Worm (Caenorhabditis elegans) whole organism, L3 larva: ENCODE data around the gene ugt-29.

Source experiments
- R02D3.7 ChIP-seq: fragments of 150-350 bp; optimal IDR thresholded peaks from 2 replicates; lab custom pipeline; 2014; ENCODE audit warnings: missing biosample characterization, missing genetic modification characterization
- ZK546.5 ChIP-seq: sonication (generic microtip); optimal IDR thresholded peaks from 2 replicates; lab custom pipeline; 2017; ENCODE audit warnings: missing biosample characterization, missing genetic modification characterization
- aly-2 ChIP-seq: fragments of 150-350 bp; optimal IDR thresholded peaks from 2 replicates; lab custom pipeline; 2014; ENCODE audit warnings: missing biosample characterization, missing genetic modification characterization
- ama-1 ChIP-seq: fragments of 150-350 bp; optimal IDR thresholded peaks from 2 replicates; lab custom pipeline; 2018
- ceh-16 ChIP-seq: sonication (generic microtip); optimal IDR thresholded peaks from 2 replicates; lab custom pipeline; 2017; ENCODE audit warnings: missing biosample characterization, missing genetic modification characterization
- ceh-28 ChIP-seq: fragments of 150-350 bp; optimal IDR thresholded peaks from 2 replicates; lab custom pipeline; 2014; ENCODE audit warnings: missing biosample characterization, missing genetic modification reagents, missing genetic modification characterization
- ceh-82 ChIP-seq: fragments of 150-350 bp; optimal IDR thresholded peaks from 2 replicates; lab custom pipeline; 2014; ENCODE audit warnings: missing biosample characterization, missing genetic modification characterization
- ceh-9 ChIP-seq: sonication (generic microtip); optimal IDR thresholded peaks from 2 replicates; lab custom pipeline; 2018; ENCODE audit warnings: missing biosample characterization, missing genetic modification characterization
- daf-12 ChIP-seq: fragments of 150-350 bp; optimal IDR thresholded peaks from 2 replicates; lab custom pipeline; 2014; ENCODE audit warnings: missing biosample characterization, missing genetic modification reagents, missing genetic modification characterization
- egl-27 ChIP-seq: sonication (generic microtip); optimal IDR thresholded peaks from 4 replicates; lab custom pipeline; 2017; ENCODE audit warnings: missing biosample characterization, missing genetic modification reagents, missing genetic modification characterization
- egl-5 ChIP-seq: fragments of 150-350 bp; optimal IDR thresholded peaks from 2 replicates; lab custom pipeline; 2017; ENCODE audit warnings: missing biosample characterization, missing genetic modification reagents, missing genetic modification characterization, inconsistent platforms
- elt-1 ChIP-seq: fragments of 150-350 bp; optimal IDR thresholded peaks from 2 replicates; lab custom pipeline; 2014; ENCODE audit warnings: missing biosample characterization, missing genetic modification characterization
- elt-2 ChIP-seq: sonication (generic microtip); optimal IDR thresholded peaks from 2 replicates; lab custom pipeline; 2016; ENCODE audit warnings: missing genetic modification reagents, mild to moderate bottlenecking, missing genetic modification characterization, missing compliant biosample characterization
- elt-3 ChIP-seq, 3 experiments: fragments of 150-350 bp in 1 of 3; sonication (generic microtip) in 2 of 3; optimal IDR thresholded peaks; 2 replicates in 2 of 3; 4 replicates in 1 of 3; lab custom pipeline; 2014 to 2017; ENCODE audit warnings: missing biosample characterization in 3 of 3, missing genetic modification characterization in 3 of 3
- eor-1 ChIP-seq, 2 experiments: fragments of 150-350 bp; optimal IDR thresholded peaks; 2 replicates each; lab custom pipeline; 2014 to 2018; ENCODE audit warnings: missing biosample characterization in 2 of 2, missing genetic modification characterization in 2 of 2
- fkh-10 ChIP-seq: sonication (generic microtip); optimal IDR thresholded peaks from 2 replicates; lab custom pipeline; 2017; ENCODE audit warnings: missing biosample characterization, missing genetic modification reagents, missing genetic modification characterization
- fkh-2 ChIP-seq: fragments of 150-350 bp; optimal IDR thresholded peaks from 2 replicates; lab custom pipeline; 2014; ENCODE audit warnings: missing biosample characterization, missing genetic modification reagents, missing genetic modification characterization
- fos-1 ChIP-seq: fragments of 150-350 bp; optimal IDR thresholded peaks from 2 replicates; lab custom pipeline; 2014; ENCODE audit warnings: missing biosample characterization, missing genetic modification characterization
- hmg-11 ChIP-seq: sonication (generic microtip); optimal IDR thresholded peaks from 2 replicates; lab custom pipeline; 2016; ENCODE audit warnings: missing genetic modification characterization, missing compliant biosample characterization
- jun-1 ChIP-seq: fragments of 150-350 bp; optimal IDR thresholded peaks from 2 replicates; lab custom pipeline; 2014; ENCODE audit warnings: missing biosample characterization, missing genetic modification reagents, missing genetic modification characterization
- lin-15B ChIP-seq: fragments of 150-350 bp; optimal IDR thresholded peaks from 2 replicates; lab custom pipeline; 2014; ENCODE audit warnings: missing biosample characterization, missing genetic modification characterization
- lin-39 ChIP-seq: fragments of 150-350 bp; optimal IDR thresholded peaks from 2 replicates; lab custom pipeline; 2018; ENCODE audit warnings: missing biosample characterization, missing genetic modification reagents, missing genetic modification characterization
- lsy-12 ChIP-seq: sonication (generic microtip); optimal IDR thresholded peaks from 2 replicates; lab custom pipeline; 2016; ENCODE audit warnings: mild to moderate bottlenecking, missing genetic modification characterization, missing compliant biosample characterization
- mdl-1 ChIP-seq: fragments of 150-350 bp; optimal IDR thresholded peaks from 2 replicates; lab custom pipeline; 2014; ENCODE audit warnings: missing biosample characterization, missing genetic modification characterization
- mml-1 ChIP-seq: fragments of 150-350 bp; sonication (generic microtip); optimal IDR thresholded peaks from 3 replicates; lab custom pipeline; 2014; ENCODE audit warnings: missing biosample characterization, missing genetic modification characterization
- nfya-1 ChIP-seq: sonication (generic microtip); optimal IDR thresholded peaks from 2 replicates; lab custom pipeline; 2017; ENCODE audit warnings: missing genetic modification characterization, mild to moderate bottlenecking, missing compliant biosample characterization, antibody characterized with exemption, moderate library complexity; ENCODE audit not compliant: insufficient read depth
- nhr-11 ChIP-seq: fragments of 150-350 bp; optimal IDR thresholded peaks from 2 replicates; lab custom pipeline; 2014; ENCODE audit warnings: missing biosample characterization, missing genetic modification characterization
- nhr-12 ChIP-seq: fragments of 150-350 bp; optimal IDR thresholded peaks from 2 replicates; lab custom pipeline; 2014; ENCODE audit warnings: missing biosample characterization, missing genetic modification characterization
- nhr-23 ChIP-seq: fragments of 150-350 bp; optimal IDR thresholded peaks from 2 replicates; lab custom pipeline; 2014; ENCODE audit warnings: missing biosample characterization, missing genetic modification reagents, missing genetic modification characterization
- nhr-237 ChIP-seq: fragments of 150-350 bp; optimal IDR thresholded peaks from 2 replicates; lab custom pipeline; 2014; ENCODE audit warnings: missing biosample characterization, missing genetic modification characterization
- nhr-25 ChIP-seq: sonication (generic microtip); optimal IDR thresholded peaks from 2 replicates; lab custom pipeline; 2017; ENCODE audit warnings: missing biosample characterization, missing genetic modification characterization
- nhr-28 ChIP-seq: fragments of 150-350 bp; optimal IDR thresholded peaks from 2 replicates; lab custom pipeline; 2014; ENCODE audit warnings: missing biosample characterization, missing genetic modification characterization
- nhr-43 ChIP-seq: sonication (generic microtip); optimal IDR thresholded peaks from 2 replicates; lab custom pipeline; 2016; ENCODE audit warnings: mild to moderate bottlenecking, missing genetic modification characterization, missing compliant biosample characterization; ENCODE audit not compliant: poor library complexity, severe bottlenecking
- nhr-67 ChIP-seq: fragments of 150-350 bp; optimal IDR thresholded peaks from 2 replicates; lab custom pipeline; 2014; ENCODE audit warnings: missing biosample characterization, missing genetic modification characterization
- nhr-76 ChIP-seq: fragments of 150-350 bp; sonication (generic microtip); optimal IDR thresholded peaks from 5 replicates; lab custom pipeline; 2014; ENCODE audit warnings: missing biosample characterization, missing genetic modification characterization
- nhr-77 ChIP-seq: fragments of 150-350 bp; optimal IDR thresholded peaks from 2 replicates; lab custom pipeline; 2014; ENCODE audit warnings: missing biosample characterization, missing genetic modification characterization
- pha-4 ChIP-seq: fragments of 150-350 bp; optimal IDR thresholded peaks from 2 replicates; lab custom pipeline; 2014; ENCODE audit warnings: missing biosample characterization, missing genetic modification reagents, missing genetic modification characterization
- pqm-1 ChIP-seq: fragments of 150-350 bp; optimal IDR thresholded peaks from 2 replicates; lab custom pipeline; 2017; ENCODE audit warnings: missing biosample characterization, missing genetic modification characterization, inconsistent platforms
- sea-2 ChIP-seq: fragments of 150-350 bp; sonication (generic microtip); optimal IDR thresholded peaks from 4 replicates; lab custom pipeline; 2014; ENCODE audit warnings: missing biosample characterization, missing genetic modification reagents, missing genetic modification characterization
- skn-1 ChIP-seq: fragments of 150-350 bp; optimal IDR thresholded peaks from 2 replicates; lab custom pipeline; 2014; ENCODE audit warnings: missing biosample characterization, missing genetic modification characterization
- snpc-4 ChIP-seq: fragments of 150-350 bp; optimal IDR thresholded peaks from 2 replicates; lab custom pipeline; 2014; ENCODE audit warnings: missing biosample characterization, missing genetic modification characterization
- tbx-2 ChIP-seq: sonication (generic microtip); optimal IDR thresholded peaks from 2 replicates; lab custom pipeline; 2016; ENCODE audit warnings: mild to moderate bottlenecking, missing genetic modification characterization, missing compliant biosample characterization
- unc-39 ChIP-seq: sonication (generic microtip); optimal IDR thresholded peaks from 4 replicates; lab custom pipeline; 2017; ENCODE audit warnings: missing biosample characterization, missing genetic modification characterization
- unc-62 ChIP-seq: fragments of 150-350 bp; sonication (generic microtip); optimal IDR thresholded peaks from 4 replicates; lab custom pipeline; 2014; ENCODE audit warnings: missing biosample characterization, missing genetic modification reagents, missing genetic modification characterization
- zag-1 ChIP-seq: fragments of 150-350 bp; optimal IDR thresholded peaks from 2 replicates; lab custom pipeline; 2014; ENCODE audit warnings: missing biosample characterization, missing genetic modification characterization
- ztf-11 ChIP-seq: fragments of 150-350 bp; optimal IDR thresholded peaks from 2 replicates; lab custom pipeline; 2014; ENCODE audit warnings: missing biosample characterization, missing genetic modification characterization
- ztf-4 ChIP-seq: fragments of 150-350 bp; optimal IDR thresholded peaks from 2 replicates; lab custom pipeline; 2014; ENCODE audit warnings: missing biosample characterization, missing genetic modification characterization

The ugt-29 gene

DNA sequence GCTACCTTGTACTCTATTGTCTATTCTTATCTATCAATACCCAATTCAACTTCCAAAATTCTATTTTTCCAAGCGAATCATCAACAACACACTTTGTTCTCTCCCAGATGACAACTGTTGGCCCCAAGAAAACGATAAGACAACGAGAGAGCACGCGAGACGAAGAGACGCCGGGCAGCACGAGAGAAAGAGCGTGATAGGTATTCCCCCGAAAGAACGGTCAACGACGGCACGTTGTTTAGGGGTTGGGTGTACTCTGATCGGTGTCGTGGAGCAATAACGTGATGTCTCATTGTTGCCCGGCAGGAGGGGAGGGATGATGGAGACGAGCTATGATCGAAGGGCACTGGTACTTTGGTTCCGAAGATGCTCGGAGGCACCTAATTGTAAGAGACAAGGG lies 31.9 kb upstream of the ugt-29 start (continued):
- TF ChIP-seq eor-1 (tag; optimal IDR thresholded peaks at IDR 0.05; lab: Kevin White, UChicago) (no peak), ztf-4 (no peak), nhr-67 (tag; lab: Kevin White, UChicago) (no peak), fkh-2 (tag; lab: Kevin White, UChicago) (no peak), skn-1 (peak; percentile 55), R02D3.7 (peak; percentile 32), nhr-76 (tag; lab: Kevin White, UChicago) (no peak), fos-1 (tag; lab: Kevin White, UChicago) (no peak), ama-1 (lab: Kevin White, UChicago) (peak; percentile 81), unc-39 (tag; lab: Kevin White, UChicago) (no peak), daf-12 (tag; lab: Kevin White, UChicago) (no peak), ceh-16 (tag; lab: Kevin White, UChicago) (no peak), nfya-1 (tag; lab: Kevin White, UChicago) (peak; percentile 74), elt-2 (tag; lab: Kevin White, UChicago) (peak; percentile 99), lsy-12 (tag; lab: Kevin White, UChicago) (peak; percentile 77), egl-5 (tag; lab: Kevin White, UChicago) (no peak), elt-1 (tag; lab: Kevin White, UChicago) (no peak), nhr-77 (tag; lab: Kevin White, UChicago) (no peak), lin-15B (peak; percentile 46), hmg-11 (tag; lab: Kevin White, UChicago) (no peak), nhr-12 (tag; lab: Kevin White, UChicago) (no peak), ceh-9 (tag; lab: Kevin White, UChicago) (no peak), snpc-4 (no peak), fkh-10 (no peak), mdl-1 (peak; percentile 96)
- TF ChIP-seq, all 47 proteins: peak for 22

ce11 chrV:730216-730615 lies 30.8 kb upstream of the ugt-29 start:
- TF ChIP-seq unc-39 (tag; lab: Kevin White, UChicago) (no peak), pqm-1 (tag; lab: Kevin White, UChicago) (peak; percentile 87), ZK546.5 (tag; lab: Kevin White, UChicago) (no peak), nfya-1 (tag; lab: Kevin White, UChicago) (peak; percentile 49), nhr-77 (tag; lab: Kevin White, UChicago) (no peak), nhr-76 (tag; lab: Kevin White, UChicago) (no peak), ama-1 (lab: Kevin White, UChicago) (peak; percentile 87), tbx-2 (tag; lab: Kevin White, UChicago) (no peak), elt-1 (tag; lab: Kevin White, UChicago) (no peak), nhr-28 (tag; lab: Kevin White, UChicago) (no peak), hmg-11 (tag; lab: Kevin White, UChicago) (no peak), egl-5 (tag; lab: Kevin White, UChicago) (no peak), pha-4 (tag; lab: Kevin White, UChicago) (peak; percentile 86), nhr-23 (no peak), R02D3.7 (no peak), aly-2 (tag; lab: Kevin White, UChicago) (no peak), lsy-12 (tag; lab: Kevin White, UChicago) (peak; percentile 44), zag-1 (tag; lab: Kevin White, UChicago) (no peak), nhr-11 (tag; lab: Kevin White, UChicago) (no peak), fkh-2 (tag; lab: Kevin White, UChicago) (no peak), lin-15B (no peak), sea-2 (GFP tag; lab: Kevin White, UChicago) (no peak), mml-1 (tag; lab: Kevin White, UChicago) (no peak), lin-39 (tag; lab: Kevin White, UChicago) (no peak), snpc-4 (no peak), elt-2 (tag; lab: Kevin White, UChicago) (peak; percentile 92), eor-1 (tag; optimal IDR thresholded peaks at IDR 0.05; lab: Kevin White, UChicago) (no peak), ceh-16 (tag; lab: Kevin White, UChicago) (no peak), elt-3 (tag; optimal IDR thresholded peaks at IDR 0.05; lab: Kevin White, UChicago) (no peak), egl-27 (tag; lab: Kevin White, UChicago) (no peak), ceh-28 (tag; lab: Kevin White, UChicago) (no peak), ceh-9 (tag; lab: Kevin White, UChicago) (no peak), fos-1 (tag; lab: Kevin White, UChicago) (no peak), unc-62 (GFP tag; lab: Kevin White, UChicago) (no peak), nhr-12 (tag; lab: Kevin White, UChicago) (no peak), nhr-67 (tag; lab: Kevin White, UChicago) (no peak), nhr-237 (tag; lab: Kevin White, UChicago) (no peak), ztf-11 (tag; lab: Kevin White, UChicago) (no peak), mdl-1 (no peak), jun-1 (tag; lab: Kevin White, UChicago) (peak; percentile 67), skn-1 (no peak), ztf-4 (no peak), daf-12 (tag; lab: Kevin White, UChicago) (no peak), ceh-82 (no peak), nhr-43 (tag; lab: Kevin White, UChicago) (peak; percentile 85), fkh-10 (no peak), nhr-25 (peak; percentile 16)
